Worm (Caenorhabditis elegans) whole organism, mixed stage, embryonic: ENCODE results near the gene W03A5.2.

Source experiments
- M03D4.4 ChIP-seq: sonication (generic microtip); optimal IDR thresholded peaks from 2 replicates; lab custom pipeline; 2017; ENCODE audit warnings: mild to moderate bottlenecking, missing genetic modification characterization, missing compliant biosample characterization
- mls-2 ChIP-seq: sonication (generic microtip); optimal IDR thresholded peaks from 2 replicates; lab custom pipeline; 2016; ENCODE audit warnings: mild to moderate bottlenecking, missing genetic modification characterization, moderate library complexity, missing compliant biosample characterization
- nhr-12 ChIP-seq: fragments of 150-350 bp; optimal IDR thresholded peaks from 2 replicates; lab custom pipeline; 2014; ENCODE audit warnings: missing biosample characterization, missing genetic modification characterization
- nhr-237 ChIP-seq: fragments of 150-350 bp; optimal IDR thresholded peaks from 2 replicates; lab custom pipeline; 2014; ENCODE audit warnings: missing biosample characterization, missing genetic modification characterization
- nhr-28 ChIP-seq: fragments of 150-350 bp; optimal IDR thresholded peaks from 2 replicates; lab custom pipeline; 2014; ENCODE audit warnings: missing biosample characterization, missing genetic modification characterization
- pha-4 ChIP-seq: fragments of 150-350 bp; optimal IDR thresholded peaks from 2 replicates; lab custom pipeline; 2018; ENCODE audit warnings: missing biosample characterization, missing genetic modification reagents, missing genetic modification characterization
- snpc-4 ChIP-seq: fragments of 150-350 bp; optimal IDR thresholded peaks from 2 replicates; lab custom pipeline; 2014; ENCODE audit warnings: missing biosample characterization, missing genetic modification characterization
- unc-120 ChIP-seq: sonication (generic microtip); optimal IDR thresholded peaks from 2 replicates; lab custom pipeline; 2017; ENCODE audit warnings: missing genetic modification characterization, missing compliant biosample characterization; ENCODE audit not compliant: poor library complexity, severe bottlenecking
- ztf-11 ChIP-seq: fragments of 150-350 bp; optimal IDR thresholded peaks from 2 replicates; lab custom pipeline; 2014; ENCODE audit warnings: missing biosample characterization, missing genetic modification characterization

ce11 chrIII:5385315-5385714, 20.5 kb upstream of the W03A5.2 start, which contains the start of gene Y32H12A.7:
- TF ChIP-seq M03D4.4 (tag; lab: Kevin White, UChicago) (no peak), ztf-11 (tag; lab: Kevin White, UChicago) (no peak), nhr-28 (tag; lab: Kevin White, UChicago) (no peak), snpc-4 (tag; lab: Kevin White, UChicago) (no peak), mls-2 (tag; lab: Kevin White, UChicago) (no peak), unc-120 (tag; lab: Kevin White, UChicago) (no peak), nhr-237 (tag; lab: Kevin White, UChicago) (no peak), pha-4 (no peak), nhr-12 (tag; lab: Kevin White, UChicago) (no peak)
